Worm (Caenorhabditis elegans): ENCODE results near the gene chch-3.
A peak's percentile ranks its signal among the peaks of the same experiment; 100 is the strongest.

The chch-3 gene

ce11 chrII:9418065-9418567 is 1.3 kb downstream of the chch-3 start, which contains the start of the genes M176.4 and M176.16:
TSS of gene M176.4 (plus strand) at chrII:9418365.
TSS of gene M176.16 (plus strand) at chrII:9418517.
- TF ChIP-seq ztf-11 (tag; optimal IDR thresholded peaks at IDR 0.05): no peak
- no peak for TF ChIP-seq D1046.2 (GFP tag; IDR thresholded peaks at IDR 0.05)
- TF ChIP-seq Y75B8A.6 (GFP tag; IDR thresholded peaks at IDR 0.05): no peak
- no peak for TF ChIP-seq daf-16 (GFP tag; optimal IDR thresholded peaks at IDR 0.05)
- peak; percentile 40 for TF ChIP-seq daf-16 (tag; optimal IDR thresholded peaks at IDR 0.05)
- no peak for TF ChIP-seq Y105C5A.15 (GFP tag; IDR thresholded peaks at IDR 0.05)
- no peak for TF ChIP-seq nhr-237 (tag; optimal IDR thresholded peaks at IDR 0.05)
- TF ChIP-seq mes-2 (tag; optimal IDR thresholded peaks at IDR 0.05; ENCODE audit: poor library complexity, severe bottlenecking): peak; percentile 18
- TF ChIP-seq nhr-77 (tag; optimal IDR thresholded peaks at IDR 0.05): peak; percentile 7
- no peak for TF ChIP-seq fos-1 (tag; optimal IDR thresholded peaks at IDR 0.05)
- no peak for TF ChIP-seq zag-1 (tag; optimal IDR thresholded peaks at IDR 0.05)
- no peak for TF ChIP-seq hif-1 (tag; optimal IDR thresholded peaks at IDR 0.05)
- TF ChIP-seq egl-43 (GFP tag; IDR thresholded peaks at IDR 0.05): no peak
- TF ChIP-seq aly-2 (tag; optimal IDR thresholded peaks at IDR 0.05): no peak
- TF ChIP-seq ama-1 (optimal IDR thresholded peaks at IDR 0.05): no peak
- no peak for TF ChIP-seq ceh-62 (tag; optimal IDR thresholded peaks at IDR 0.05)
- TF ChIP-seq pqm-1 (tag; optimal IDR thresholded peaks at IDR 0.05): peak; percentile 30
- no peak for TF ChIP-seq mdl-1 (tag; optimal IDR thresholded peaks at IDR 0.05)
- TF ChIP-seq rbr-2 (tag; optimal IDR thresholded peaks at IDR 0.05): no peak
- TF ChIP-seq Y5F2A.4 (GFP tag; optimal IDR thresholded peaks at IDR 0.05): no peak
- no peak for TF ChIP-seq madf-5 (GFP tag; IDR thresholded peaks at IDR 0.05)
- no peak for TF ChIP-seq dpl-1 (GFP tag; optimal IDR thresholded peaks at IDR 0.05)
- TF ChIP-seq tra-1 (GFP tag; IDR thresholded peaks at IDR 0.05): no peak

DNA sequence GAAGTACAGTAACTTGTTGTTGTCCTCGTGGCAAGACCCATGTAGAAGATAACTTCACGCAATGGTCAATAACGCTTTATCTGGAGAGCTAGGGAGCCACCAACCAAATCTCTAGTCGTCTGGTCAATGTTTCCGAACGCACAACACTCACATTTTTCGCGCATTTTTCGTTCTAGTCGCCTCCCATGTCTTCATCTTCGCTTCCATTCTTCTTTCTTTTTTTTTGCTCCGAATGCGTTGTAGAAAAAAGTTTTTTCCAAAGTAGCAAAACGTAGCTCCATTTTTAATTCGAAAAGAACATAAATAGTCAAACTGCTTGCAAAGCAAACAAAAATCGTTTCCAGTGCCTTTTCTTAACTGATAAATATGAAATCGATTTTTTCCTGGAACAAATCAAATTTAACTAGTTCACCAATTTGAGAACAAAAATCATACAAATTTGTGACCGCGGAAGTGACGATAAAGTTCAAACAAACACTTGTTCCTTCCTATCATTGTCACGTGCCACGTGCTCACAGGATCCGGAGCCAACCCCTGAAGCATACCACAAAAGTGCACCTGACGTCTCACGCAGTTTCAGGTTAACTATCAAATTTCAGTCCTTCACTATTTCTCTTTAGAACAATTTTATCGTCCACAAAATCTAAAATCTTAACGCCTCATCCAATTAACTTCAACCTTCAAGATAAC is 2.2 kb downstream of the chch-3 start:
- TF ChIP-seq daf-19 (GFP tag; conservative IDR thresholded peaks at IDR 0.05) (no peak), daf-8 (GFP tag; IDR thresholded peaks at IDR 0.05) (no peak), daf-16 (GFP tag; optimal IDR thresholded peaks at IDR 0.05) (no peak), daf-16 (tag; optimal IDR thresholded peaks at IDR 0.05) (peak; percentile 10), unc-62 (GFP tag; optimal IDR thresholded peaks at IDR 0.05 in 1 of 2) (peak in 1 of 2 experiments; percentile 91), unc-62 (tag; optimal IDR thresholded peaks at IDR 0.05) (no peak), nhr-76 (tag; optimal IDR thresholded peaks at IDR 0.05) (no peak), mxl-2 (GFP tag; conservative IDR thresholded peaks at IDR 0.05) (no peak), attf-4 (tag; optimal IDR thresholded peaks at IDR 0.05) (no peak), zfp-3 (GFP tag; conservative IDR thresholded peaks at IDR 0.05) (no peak), lin-13 (GFP tag; optimal IDR thresholded peaks at IDR 0.05) (no peak), Y75B8A.6 (GFP tag; IDR thresholded peaks at IDR 0.05) (no peak), nhr-11 (tag; optimal IDR thresholded peaks at IDR 0.05) (no peak), ctbp-1 (GFP tag; IDR thresholded peaks at IDR 0.05) (no peak), T20F7.1 (GFP tag; optimal IDR thresholded peaks at IDR 0.05) (no peak), rbr-2 (tag; optimal IDR thresholded peaks at IDR 0.05) (no peak), nhr-28 (tag; optimal IDR thresholded peaks at IDR 0.05) (peak; percentile 37), lim-7 (GFP tag; IDR thresholded peaks at IDR 0.05) (no peak), dmd-8 (GFP tag; IDR thresholded peaks at IDR 0.05) (no peak), ceh-82 (tag; optimal IDR thresholded peaks at IDR 0.05) (no peak), hlh-11 (tag; optimal IDR thresholded peaks at IDR 0.05) (peak; percentile 3), Y105C5A.15 (GFP tag; IDR thresholded peaks at IDR 0.05) (no peak), ces-1 (GFP tag; optimal IDR thresholded peaks at IDR 0.05) (no peak), dpl-1 (GFP tag; optimal IDR thresholded peaks at IDR 0.05) (no peak), mdl-1 (tag; optimal IDR thresholded peaks at IDR 0.05) (no peak), nhr-6 (tag; optimal IDR thresholded peaks at IDR 0.05) (no peak), ceh-28 (tag; optimal IDR thresholded peaks at IDR 0.05) (no peak), mxl-3 (GFP tag; optimal IDR thresholded peaks at IDR 0.05) (no peak), php-3 (GFP tag; IDR thresholded peaks at IDR 0.05) (no peak), lin-15B (tag; optimal IDR thresholded peaks at IDR 0.05) (no peak), nhr-77 (tag; optimal IDR thresholded peaks at IDR 0.05) (no peak), tag-97 (GFP tag; IDR thresholded peaks at IDR 0.05) (no peak), dmd-6 (GFP tag; IDR thresholded peaks at IDR 0.05) (peak; percentile 58), hlh-30 (tag; optimal IDR thresholded peaks at IDR 0.05; ENCODE audit: insufficient read depth) (peak; percentile 24), ZK546.5 (tag; optimal IDR thresholded peaks at IDR 0.05) (no peak)
